Worm (Caenorhabditis elegans) whole organism, L1 larva: ENCODE results near the gene erd-2.2.

Experiments
- C16A3.4 ChIP-seq: fragments of 150-350 bp; optimal IDR thresholded peaks from 2 replicates; lab custom pipeline; 2014; ENCODE audit warnings: missing biosample characterization, missing genetic modification characterization
- C34B4.2 ChIP-seq: sonication (generic microtip); optimal IDR thresholded peaks from 2 replicates; lab custom pipeline; 2017; ENCODE audit warnings: mild to moderate bottlenecking, missing genetic modification characterization, missing compliant biosample characterization
- alr-1 ChIP-seq: fragments of 200-800 bp; sonication (Bioruptor generic); optimal IDR thresholded peaks from 2 replicates; lab custom pipeline; 2018; ENCODE audit warnings: borderline replicate concordance, mild to moderate bottlenecking, missing genetic modification characterization, missing compliant biosample characterization
- ama-1 ChIP-seq: fragments of 150-350 bp; optimal IDR thresholded peaks from 2 replicates; lab custom pipeline; 2014
- blmp-1 ChIP-seq: fragments of 150-350 bp; optimal IDR thresholded peaks from 2 replicates; lab custom pipeline; 2014; ENCODE audit warnings: missing biosample characterization, missing genetic modification characterization
- ceh-63 ChIP-seq: fragments of 200-800 bp; sonication (Bioruptor generic); optimal IDR thresholded peaks from 2 replicates; lab custom pipeline; 2018; ENCODE audit warnings: mild to moderate bottlenecking, missing genetic modification characterization, missing compliant biosample characterization
- ceh-8 ChIP-seq: fragments of 200-800 bp; sonication (Bioruptor generic); optimal IDR thresholded peaks from 2 replicates; lab custom pipeline; 2018; ENCODE audit warnings: mild to moderate bottlenecking, missing genetic modification characterization, moderate library complexity, missing compliant biosample characterization
- ces-1 ChIP-seq: fragments of 150-350 bp; optimal IDR thresholded peaks from 2 replicates; lab custom pipeline; 2014; ENCODE audit warnings: missing biosample characterization, missing genetic modification reagents, missing genetic modification characterization
- efl-1 ChIP-seq, 4 experiments: fragments of 150-350 bp; optimal IDR thresholded peaks in 3 of 4; peaks in 1 of 4; 1 replicate in 1 of 4; 2 replicates in 3 of 4; lab custom pipeline; 2014; ENCODE audit warnings: missing biosample characterization in 2 of 4, missing genetic modification characterization in 2 of 4, missing genetic modification reagents in 2 of 4
- egl-27 ChIP-seq, 2 experiments: fragments of 150-350 bp in 1 of 2; sonication (generic microtip); optimal IDR thresholded peaks; 3 replicates each; lab custom pipeline; 2017 to 2018; ENCODE audit warnings: missing biosample characterization in 2 of 2, missing genetic modification characterization in 2 of 2, missing genetic modification reagents in 2 of 2
- elt-2 ChIP-seq: sonication (generic microtip); optimal IDR thresholded peaks from 2 replicates; lab custom pipeline; 2016; ENCODE audit warnings: missing genetic modification characterization, mild to moderate bottlenecking, inconsistent platforms, missing compliant biosample characterization, missing genetic modification reagents
- elt-3 ChIP-seq, 6 experiments: fragments of 150-350 bp in 1 of 6; sonication (generic microtip); optimal IDR thresholded peaks; 2 replicates each; lab custom pipeline; 2017 to 2018; ENCODE audit warnings: missing biosample characterization in 6 of 6, missing genetic modification characterization in 6 of 6, inconsistent platforms in 1 of 6
- grh-1 ChIP-seq: fragments of 200-800 bp; sonication (Bioruptor generic); IDR thresholded peaks from 2 replicates; pipeline ENCODE4 v1.3.6; 2022; ENCODE audit warnings: missing genetic modification reagents, missing genetic modification characterization, missing compliant biosample characterization
- hlh-4 ChIP-seq: sonication (generic microtip); optimal IDR thresholded peaks from 2 replicates; lab custom pipeline; 2016; ENCODE audit warnings: mild to moderate bottlenecking, missing genetic modification characterization, missing compliant biosample characterization
- hpl-2 ChIP-seq: fragments of 150-350 bp; optimal IDR thresholded peaks from 2 replicates; lab custom pipeline; 2014; ENCODE audit warnings: missing biosample characterization, missing genetic modification reagents, missing genetic modification characterization
- irx-1 ChIP-seq: sonication (generic microtip); optimal IDR thresholded peaks from 2 replicates; lab custom pipeline; 2016; ENCODE audit warnings: missing genetic modification characterization, missing compliant biosample characterization
- isw-1 ChIP-seq: fragments of 200-800 bp; sonication (Bioruptor generic); IDR thresholded peaks from 2 replicates; pipeline ENCODE4 v1.3.6; 2022; ENCODE audit warnings: missing genetic modification characterization, missing compliant biosample characterization
- jun-1 ChIP-seq: fragments of 150-350 bp; optimal IDR thresholded peaks from 2 replicates; lab custom pipeline; 2014; ENCODE audit warnings: missing biosample characterization, missing genetic modification reagents, missing genetic modification characterization
- lin-14 ChIP-seq: fragments of 200-800 bp; sonication (Bioruptor generic); optimal IDR thresholded peaks from 2 replicates; lab custom pipeline; 2018; ENCODE audit warnings: mild to moderate bottlenecking, missing genetic modification characterization, moderate library complexity, missing compliant biosample characterization
- lin-39 ChIP-seq: fragments of 150-350 bp; optimal IDR thresholded peaks from 2 replicates; lab custom pipeline; 2014; ENCODE audit warnings: missing biosample characterization, missing genetic modification reagents, missing genetic modification characterization
- mdl-1 ChIP-seq, 2 experiments: fragments of 150-350 bp; optimal IDR thresholded peaks; 2 replicates each; lab custom pipeline; 2014 to 2017; ENCODE audit warnings: missing biosample characterization in 2 of 2, missing genetic modification characterization in 2 of 2, inconsistent platforms in 1 of 2
- mef-2 ChIP-seq: fragments of 150-350 bp; optimal IDR thresholded peaks from 2 replicates; lab custom pipeline; 2014; ENCODE audit warnings: missing biosample characterization, missing genetic modification characterization
- nhr-12 ChIP-seq: sonication (generic microtip); optimal IDR thresholded peaks from 2 replicates; lab custom pipeline; 2017; ENCODE audit warnings: missing biosample characterization, missing genetic modification characterization
- nhr-19 ChIP-seq: fragments of 200-800 bp; sonication (Bioruptor generic); conservative IDR thresholded peaks from 2 replicates; pipeline ENCODE4 v1.3.6; 2022; ENCODE audit warnings: missing genetic modification characterization, missing compliant biosample characterization
- nhr-47 ChIP-seq: sonication (generic microtip); optimal IDR thresholded peaks from 2 replicates; lab custom pipeline; 2016; ENCODE audit warnings: mild to moderate bottlenecking, missing genetic modification characterization, moderate library complexity, missing compliant biosample characterization
- nhr-76 ChIP-seq: sonication (generic microtip); optimal IDR thresholded peaks from 2 replicates; lab custom pipeline; 2017; ENCODE audit warnings: missing biosample characterization, missing genetic modification characterization
- nhr-77 ChIP-seq: fragments of 150-350 bp; optimal IDR thresholded peaks from 2 replicates; lab custom pipeline; 2014; ENCODE audit warnings: missing biosample characterization, missing genetic modification characterization
- pax-3 ChIP-seq: fragments of 200-800 bp; sonication (Bioruptor generic); optimal IDR thresholded peaks from 2 replicates; lab custom pipeline; 2018; ENCODE audit warnings: mild to moderate bottlenecking, missing genetic modification characterization, moderate library complexity, missing compliant biosample characterization
- pqm-1 ChIP-seq: sonication (generic microtip); optimal IDR thresholded peaks from 3 replicates; lab custom pipeline; 2017; ENCODE audit warnings: missing biosample characterization, missing genetic modification characterization
- snpc-4 ChIP-seq: fragments of 150-350 bp; optimal IDR thresholded peaks from 2 replicates; lab custom pipeline; 2014; ENCODE audit warnings: missing biosample characterization, missing genetic modification characterization
- sptf-1 ChIP-seq: fragments of 150-350 bp; optimal IDR thresholded peaks from 2 replicates; lab custom pipeline; 2014; ENCODE audit warnings: missing biosample characterization, missing genetic modification characterization
- swsn-7 ChIP-seq: sonication (generic microtip); optimal IDR thresholded peaks from 2 replicates; lab custom pipeline; 2016; ENCODE audit warnings: missing genetic modification characterization, missing compliant biosample characterization
- tbx-2 ChIP-seq: sonication (generic microtip); optimal IDR thresholded peaks from 2 replicates; lab custom pipeline; 2016; ENCODE audit warnings: missing genetic modification characterization, missing compliant biosample characterization
- tlp-1 ChIP-seq: fragments of 150-350 bp; optimal IDR thresholded peaks from 2 replicates; lab custom pipeline; 2014; ENCODE audit warnings: missing biosample characterization, missing genetic modification characterization
- unc-62 ChIP-seq: fragments of 150-350 bp; optimal IDR thresholded peaks from 2 replicates; lab custom pipeline; 2014; ENCODE audit warnings: missing biosample characterization, missing genetic modification reagents, missing genetic modification characterization
- unc-86 ChIP-seq: sonication (generic microtip); optimal IDR thresholded peaks from 2 replicates; lab custom pipeline; 2016; ENCODE audit warnings: missing genetic modification characterization, missing compliant biosample characterization
- ztf-4 ChIP-seq: fragments of 150-350 bp; optimal IDR thresholded peaks from 2 replicates; lab custom pipeline; 2014; ENCODE audit warnings: missing biosample characterization, missing genetic modification characterization

erd-2.2 gene

ce11 chrIII:5884459-5884858 lies 22.4 kb upstream of the erd-2.2 start:
- TF ChIP-seq ceh-63 (GFP tag; lab: Kevin White, UChicago) (no peak), alr-1 (no peak), unc-86 (tag; lab: Kevin White, UChicago) (no peak), efl-1 (optimal IDR thresholded peaks at IDR 0.05; lab: Kevin White, UChicago) (no peak), efl-1 (GFP tag; optimal IDR thresholded peaks at IDR 0.05 in 1 of 2; lab: Kevin White, UChicago) (peak in 1 of 2 experiments; percentile 38)
- TF ChIP-seq, all 84 proteins: peak for 1

ce11 chrIII:5886893-5887292 lies 20.0 kb upstream of the erd-2.2 start, which contains the start of gene C28H8.7:
Gene C28H8.7 (minus strand): TSS chrIII:5886993.
- no peak for TF ChIP-seq elt-2
- TF ChIP-seq ama-1 (lab: Kevin White, UChicago) = no peak
- no peak for TF ChIP-seq isw-1 (GFP tag; lab: Robert Waterston, UW)
- TF ChIP-seq mef-2 (tag; lab: Kevin White, UChicago) = no peak
- TF ChIP-seq sptf-1 (tag; lab: Kevin White, UChicago) = no peak
- TF ChIP-seq C16A3.4 = no peak
- TF ChIP-seq unc-62 (GFP tag; lab: Kevin White, UChicago) = no peak
- no peak for TF ChIP-seq tlp-1 (tag; lab: Kevin White, UChicago)
- no peak for TF ChIP-seq ces-1
- no peak for TF ChIP-seq swsn-7 (tag; lab: Kevin White, UChicago)
- no peak for TF ChIP-seq lin-39 (tag; lab: Kevin White, UChicago)
- no peak for TF ChIP-seq nhr-47 (tag; lab: Kevin White, UChicago)
- TF ChIP-seq, all 84 proteins: peak for 0

- TF ChIP-seq nhr-19 (GFP tag; lab: Robert Waterston, UW) = no peak
- no peak for TF ChIP-seq swsn-7 (tag; lab: Kevin White, UChicago)
- no peak for TF ChIP-seq pax-3 (tag; lab: Kevin White, UChicago)
- no peak for TF ChIP-seq jun-1
- no peak for TF ChIP-seq nhr-77
- no peak for TF ChIP-seq ceh-8 (GFP tag; lab: Kevin White, UChicago)
- no peak for TF ChIP-seq grh-1 (GFP tag; lab: Robert Waterston, UW)
- no peak for TF ChIP-seq egl-27 (tag; optimal IDR thresholded peaks at IDR 0.05; lab: Kevin White, UChicago)
- TF ChIP-seq tbx-2 (tag; lab: Kevin White, UChicago) = no peak
- TF ChIP-seq alr-1 = no peak
- TF ChIP-seq hpl-2 (GFP tag; lab: Kevin White, UChicago) = no peak
- TF ChIP-seq irx-1 = no peak
- TF ChIP-seq elt-3 (tag; optimal IDR thresholded peaks at IDR 0.05; lab: Kevin White, UChicago) = no peak
- TF ChIP-seq snpc-4 (tag; lab: Kevin White, UChicago) = no peak
- TF ChIP-seq nhr-12 (tag; lab: Kevin White, UChicago) = no peak
- no peak for TF ChIP-seq blmp-1 (tag; lab: Kevin White, UChicago)
- no peak for TF ChIP-seq nhr-76 (tag; lab: Kevin White, UChicago)
- no peak for TF ChIP-seq pqm-1 (tag; lab: Kevin White, UChicago)
Measured at ce11 chrIII:5888675-5889074, 18.2 kb upstream of the erd-2.2 start, which contains the start of gene C28H8.8. Gene C28H8.8 (minus strand): TSS chrIII:5888775.

- TF ChIP-seq mdl-1 (tag; optimal IDR thresholded peaks at IDR 0.05; lab: Kevin White, UChicago) (peak in 1 of 2 experiments; percentile 21), C34B4.2 (tag; lab: Kevin White, UChicago) (no peak), efl-1 (optimal IDR thresholded peaks at IDR 0.05; lab: Kevin White, UChicago) (no peak), efl-1 (GFP tag; optimal IDR thresholded peaks at IDR 0.05 in 1 of 2; lab: Kevin White, UChicago) (peak in 1 of 2 experiments; percentile 39), lin-14 (GFP tag; lab: Kevin White, UChicago) (peak; percentile 32), ztf-4 (tag; lab: Kevin White, UChicago) (no peak), unc-62 (GFP tag; lab: Kevin White, UChicago) (no peak), nhr-77 (peak; percentile 41), hlh-4 (tag; lab: Kevin White, UChicago) (no peak)
Measured at ce11 chrIII:5892909-5893308, 13.9 kb upstream of the erd-2.2 start.
